Fruit fly (Drosophila melanogaster) whole organism, embryonic: ENCODE data around the gene Dpm2.

ENCODE experiments used
- BEAF-32 ChIP-seq: fragments of 200-800 bp; sonication (Bioruptor generic); optimal IDR thresholded peaks from 3 replicates; lab custom pipeline; 2017; ENCODE audit warnings: missing biosample characterization, missing genetic modification characterization, mild to moderate bottlenecking, moderate library complexity, missing genetic modification reagents
- Bdp1 ChIP-seq: fragments of 200-800 bp; sonication (Bioruptor generic); optimal IDR thresholded peaks from 3 replicates; lab custom pipeline; 2016; ENCODE audit warnings: missing biosample characterization, missing genetic modification characterization
- Bgb ChIP-seq: fragments of 200-800 bp; sonication (Bioruptor generic); IDR thresholded peaks from 2 replicates; pipeline ENCODE4 v1.3.6; 2022; ENCODE audit warnings: missing biosample characterization, missing genetic modification characterization; ENCODE audit not compliant: partially characterized antibody
- CG11247 ChIP-seq: fragments of 200-800 bp; sonication (Bioruptor generic); IDR thresholded peaks from 2 replicates; pipeline ENCODE4 v1.3.6; 2022; ENCODE audit warnings: missing biosample characterization, missing genetic modification characterization
- CG1233 ChIP-seq: fragments of 200-800 bp; sonication (Bioruptor generic); optimal IDR thresholded peaks from 4 replicates; lab custom pipeline; 2018; ENCODE audit warnings: missing biosample characterization, mild to moderate bottlenecking, missing genetic modification characterization
- CG12942 ChIP-seq: fragments of 200-800 bp; sonication (Bioruptor generic); optimal IDR thresholded peaks from 3 replicates; lab custom pipeline; 2016; ENCODE audit warnings: missing biosample characterization, missing genetic modification characterization
- CG15479 ChIP-seq: fragments of 200-800 bp; sonication (Bioruptor generic); optimal IDR thresholded peaks from 3 replicates; lab custom pipeline; 2019; ENCODE audit warnings: missing biosample characterization, mild to moderate bottlenecking, missing genetic modification characterization, moderate library complexity
- CG15514 ChIP-seq: fragments of 200-800 bp; sonication (Bioruptor generic); optimal IDR thresholded peaks from 3 replicates; lab custom pipeline; 2017; ENCODE audit warnings: missing biosample characterization, missing genetic modification characterization, mild to moderate bottlenecking, moderate library complexity, missing genetic modification reagents
- CG17328 ChIP-seq: fragments of 200-800 bp; sonication (Bioruptor generic); IDR thresholded peaks from 2 replicates; pipeline ENCODE4 v1.3.6; 2022; ENCODE audit warnings: missing biosample characterization, missing genetic modification characterization
- CG17359 ChIP-seq: fragments of 200-800 bp; sonication (Bioruptor generic); optimal IDR thresholded peaks from 3 replicates; lab custom pipeline; 2018; ENCODE audit warnings: missing biosample characterization, mild to moderate bottlenecking, missing genetic modification characterization, moderate library complexity
- CG17385 ChIP-seq: fragments of 200-800 bp; sonication (Bioruptor generic); optimal IDR thresholded peaks from 3 replicates; lab custom pipeline; 2018; ENCODE audit warnings: missing biosample characterization, mild to moderate bottlenecking, missing genetic modification characterization
- CG17802 ChIP-seq: fragments of 200-800 bp; sonication (Bioruptor generic); optimal IDR thresholded peaks from 2 replicates; lab custom pipeline; 2018; ENCODE audit warnings: missing biosample characterization, mild to moderate bottlenecking, missing genetic modification characterization, moderate library complexity
- CG34376 ChIP-seq: fragments of 200-800 bp; sonication (Bioruptor generic); optimal IDR thresholded peaks from 2 replicates; lab custom pipeline; 2018; ENCODE audit warnings: missing biosample characterization, mild to moderate bottlenecking, missing genetic modification characterization
- CG5953 ChIP-seq: fragments of 200-800 bp; sonication (Bioruptor generic); IDR thresholded peaks from 2 replicates; pipeline ENCODE4 v1.3.6; 2022; ENCODE audit warnings: missing biosample characterization, missing genetic modification characterization
- CG6854 ChIP-seq: fragments of 200-800 bp; sonication (Bioruptor generic); optimal IDR thresholded peaks from 3 replicates; lab custom pipeline; 2017; ENCODE audit warnings: missing biosample characterization, mild to moderate bottlenecking, missing genetic modification characterization
- CG7745 ChIP-seq: fragments of 200-800 bp; sonication (Bioruptor generic); optimal IDR thresholded peaks from 2 replicates; lab custom pipeline; 2018; ENCODE audit warnings: missing biosample characterization, mild to moderate bottlenecking, missing genetic modification characterization, moderate library complexity
- CG8924 ChIP-seq: fragments of 200-800 bp; optimal IDR thresholded peaks from 3 replicates; lab custom pipeline; 2019; ENCODE audit warnings: missing biosample characterization, mild to moderate bottlenecking, missing genetic modification characterization, moderate library complexity
- CG9817 ChIP-seq: fragments of 200-800 bp; sonication (Bioruptor generic); optimal IDR thresholded peaks from 2 replicates; lab custom pipeline; 2018; ENCODE audit warnings: missing biosample characterization, mild to moderate bottlenecking, missing genetic modification characterization, moderate library complexity
- CrebB ChIP-seq: fragments of 200-800 bp; sonication (Bioruptor generic); optimal IDR thresholded peaks from 3 replicates; lab custom pipeline; 2018; ENCODE audit warnings: missing biosample characterization, mild to moderate bottlenecking, missing genetic modification characterization
- D ChIP-seq, 2 experiments: fragments of 200-800 bp in 1 of 2; fragments of >200 bp in 1 of 2; sonication (Bioruptor generic) in 1 of 2; optimal IDR thresholded peaks; 2 replicates in 1 of 2; 3 replicates in 1 of 2; lab custom pipeline; 2017; ENCODE audit warnings: mild to moderate bottlenecking in 1 of 2, missing biosample characterization in 1 of 2, missing genetic modification characterization in 1 of 2, missing genetic modification reagents in 1 of 2
- Dll ChIP-seq: fragments of 200-800 bp; sonication (Bioruptor generic); IDR thresholded peaks from 4 replicates; pipeline ENCODE4 v1.3.6; 2022; ENCODE audit warnings: missing biosample characterization, missing genetic modification characterization; ENCODE audit not compliant: partially characterized antibody
- E2f2 ChIP-seq: fragments of 200-800 bp; sonication (Bioruptor generic); IDR thresholded peaks from 2 replicates; pipeline ENCODE4 v1.3.6; 2022; ENCODE audit warnings: missing biosample characterization, missing genetic modification characterization
- ERR ChIP-seq: fragments of 200-800 bp; sonication (Bioruptor generic); optimal IDR thresholded peaks from 2 replicates; lab custom pipeline; 2016; ENCODE audit warnings: missing biosample characterization, missing genetic modification characterization
- HmgD ChIP-seq: fragments of 200-800 bp; sonication (Bioruptor generic); optimal IDR thresholded peaks from 3 replicates; lab custom pipeline; 2016; ENCODE audit warnings: missing biosample characterization, missing genetic modification characterization
- Hr3 ChIP-seq: fragments of 200-800 bp; sonication (Bioruptor generic); optimal IDR thresholded peaks from 3 replicates; lab custom pipeline; 2016; ENCODE audit warnings: missing biosample characterization, missing genetic modification characterization
- Lpt ChIP-seq: fragments of >200 bp; optimal IDR thresholded peaks from 2 replicates; lab custom pipeline; 2018; ENCODE audit warnings: missing biosample characterization, missing genetic modification characterization
- Neu2 ChIP-seq: fragments of 200-800 bp; sonication (Bioruptor generic); optimal IDR thresholded peaks from 3 replicates; lab custom pipeline; 2016; ENCODE audit warnings: missing biosample characterization, missing genetic modification characterization, borderline replicate concordance
- Pdp1 ChIP-seq, 2 experiments: fragments of 200-800 bp; sonication (Bioruptor generic); optimal IDR thresholded peaks; 3 replicates each; lab custom pipeline; 2016; ENCODE audit warnings: missing biosample characterization in 2 of 2, missing genetic modification characterization in 2 of 2, mild to moderate bottlenecking in 1 of 2, moderate library complexity in 1 of 2
- Ptx1 ChIP-seq: fragments of 200-800 bp; sonication (Bioruptor generic); IDR thresholded peaks from 2 replicates; pipeline ENCODE4 v1.3.6; 2022; ENCODE audit warnings: missing biosample characterization, missing genetic modification characterization
- ab ChIP-seq: fragments of 200-800 bp; sonication (Bioruptor generic); optimal IDR thresholded peaks from 2 replicates; lab custom pipeline; 2016; ENCODE audit warnings: missing biosample characterization, missing genetic modification characterization
- cas ChIP-seq: fragments of 200-800 bp; sonication (Bioruptor generic); IDR thresholded peaks from 2 replicates; pipeline ENCODE4 v1.3.6; 2022; ENCODE audit warnings: missing biosample characterization, missing genetic modification characterization
- corto ChIP-seq: fragments of 200-800 bp; sonication (Bioruptor generic); optimal IDR thresholded peaks from 2 replicates; lab custom pipeline; 2016; ENCODE audit warnings: missing biosample characterization, mild to moderate bottlenecking, missing genetic modification characterization, moderate library complexity
- danr ChIP-seq: fragments of 200-800 bp; sonication (Bioruptor generic); IDR thresholded peaks from 2 replicates; pipeline ENCODE4 v1.3.6; 2022; ENCODE audit warnings: missing biosample characterization, missing genetic modification characterization
- dpn ChIP-seq, 2 experiments: fragments of 200-800 bp; sonication (Bioruptor generic); optimal IDR thresholded peaks; 3 replicates each; lab custom pipeline; 2016; ENCODE audit warnings: missing biosample characterization in 2 of 2, missing genetic modification characterization in 2 of 2
- grn ChIP-seq: fragments of 200-800 bp; sonication (Bioruptor generic); optimal IDR thresholded peaks from 3 replicates; lab custom pipeline; 2017; ENCODE audit warnings: missing biosample characterization, missing genetic modification characterization
- gsb ChIP-seq: fragments of 200-800 bp; sonication (Bioruptor generic); IDR thresholded peaks from 2 replicates; pipeline ENCODE4 v1.3.6; 2022; ENCODE audit warnings: missing biosample characterization, missing genetic modification characterization
- inv ChIP-seq: fragments of 200-800 bp; sonication (Bioruptor generic); IDR thresholded peaks from 2 replicates; pipeline ENCODE4 v1.3.6; 2022; ENCODE audit warnings: missing biosample characterization, missing genetic modification characterization; ENCODE audit not compliant: partially characterized antibody
- jigr1 ChIP-seq: fragments of 200-800 bp; sonication (Bioruptor generic); IDR thresholded peaks from 3 replicates; pipeline ENCODE4 v1.3.6; 2022; ENCODE audit warnings: missing biosample characterization, missing genetic modification characterization
- knrl ChIP-seq: fragments of 200-800 bp; sonication (Bioruptor generic); IDR thresholded peaks from 3 replicates; pipeline ENCODE4 v1.3.6; 2022; ENCODE audit warnings: missing biosample characterization, missing genetic modification characterization; ENCODE audit not compliant: partially characterized antibody
- lbe ChIP-seq: fragments of 200-800 bp; sonication (Bioruptor generic); optimal IDR thresholded peaks from 2 replicates; lab custom pipeline; 2016; ENCODE audit warnings: missing biosample characterization, mild to moderate bottlenecking, missing genetic modification characterization
- lilli ChIP-seq: fragments of 200-800 bp; sonication (Bioruptor generic); optimal IDR thresholded peaks from 3 replicates; lab custom pipeline; 2016; ENCODE audit warnings: missing biosample characterization, missing genetic modification characterization
- luna ChIP-seq: fragments of 200-800 bp; sonication (Bioruptor generic); optimal IDR thresholded peaks from 2 replicates; lab custom pipeline; 2016; ENCODE audit warnings: missing biosample characterization, missing genetic modification characterization
- p53 ChIP-seq: fragments of 200-800 bp; sonication (Bioruptor generic); optimal IDR thresholded peaks from 2 replicates; lab custom pipeline; 2016; ENCODE audit warnings: missing biosample characterization, missing genetic modification characterization
- repo ChIP-seq: fragments of 200-800 bp; sonication (Bioruptor generic); optimal IDR thresholded peaks from 2 replicates; lab custom pipeline; 2016; ENCODE audit warnings: missing biosample characterization, missing genetic modification characterization
- so ChIP-seq: fragments of 200-800 bp; sonication (Bioruptor generic); IDR thresholded peaks from 3 replicates; pipeline ENCODE4 v1.3.6; 2022; ENCODE audit warnings: missing biosample characterization, missing genetic modification characterization
- stwl ChIP-seq: fragments of 200-800 bp; sonication (Bioruptor generic); optimal IDR thresholded peaks from 3 replicates; lab custom pipeline; 2018; ENCODE audit warnings: missing biosample characterization, mild to moderate bottlenecking, missing genetic modification characterization, moderate library complexity
- sug ChIP-seq: fragments of 200-800 bp; optimal IDR thresholded peaks from 2 replicates; lab custom pipeline; 2019; ENCODE audit warnings: missing biosample characterization, mild to moderate bottlenecking, missing genetic modification characterization, moderate library complexity
- unpg ChIP-seq: fragments of 200-800 bp; sonication (Bioruptor generic); optimal IDR thresholded peaks from 3 replicates; lab custom pipeline; 2018; ENCODE audit warnings: missing biosample characterization, mild to moderate bottlenecking, missing genetic modification characterization, moderate library complexity
- vvl ChIP-seq: fragments of 200-800 bp; sonication (Bioruptor generic); IDR thresholded peaks from 2 replicates; pipeline ENCODE4 v1.3.6; 2022; ENCODE audit warnings: missing biosample characterization, missing genetic modification characterization
- wor ChIP-seq: fragments of 200-800 bp; sonication (Bioruptor generic); IDR thresholded peaks from 2 replicates; pipeline ENCODE4 v1.3.6; 2022; ENCODE audit warnings: missing biosample characterization, missing genetic modification characterization
- yki ChIP-seq: fragments of >200 bp; optimal IDR thresholded peaks from 3 replicates; lab custom pipeline; 2018

Gene Dpm2

DNA sequence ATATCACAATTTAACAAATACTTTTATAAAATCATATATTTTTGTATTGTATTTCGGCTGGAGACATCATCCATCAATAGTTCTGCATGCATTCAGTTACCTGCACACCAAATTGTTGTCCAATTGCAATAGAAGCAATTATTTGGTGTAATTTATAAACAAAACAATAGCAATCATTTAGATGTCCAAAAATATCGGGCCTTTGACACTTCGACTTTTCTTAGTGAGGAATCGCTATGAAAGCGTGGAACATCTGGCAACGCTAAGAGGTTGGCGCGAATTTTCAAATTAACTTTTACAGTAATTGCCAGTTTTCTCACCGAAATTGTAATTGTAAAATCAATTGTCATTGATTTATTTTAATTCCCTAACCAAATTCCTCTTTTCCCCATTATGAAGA is 15.4 kb downstream of the Dpm2 start, which contains the start of gene CG14969 (continued):
- TF ChIP-seq CG17359 (tag; lab: Kevin White, UChicago) = no peak
- TF ChIP-seq Dll (GFP tag; lab: Robert Waterston, UW) = peak; percentile 52; the same call in 1 of the 4 replicates
- TF ChIP-seq CG7745 (tag; lab: Kevin White, UChicago) = no peak
- TF ChIP-seq CG34376 = no peak
- TF ChIP-seq ERR (GFP tag; lab: Kevin White, UChicago) = no peak
- TF ChIP-seq CG9817 (tag; lab: Kevin White, UChicago) = no peak
- TF ChIP-seq Hr3 (GFP tag; lab: Kevin White, UChicago) = no peak
- no peak for TF ChIP-seq Ptx1 (GFP tag; lab: Robert Waterston, UW)
- TF ChIP-seq knrl = peak; percentile 39; the same call in 2 of the 3 replicates
- no peak for TF ChIP-seq p53
- no peak for TF ChIP-seq CG11247 (GFP tag; lab: Robert Waterston, UW)
- TF ChIP-seq CG17328 (GFP tag; lab: Robert Waterston, UW) = no peak
- 0 out of 2 replicates have a peak, but pooled peaks have one; percentile 12 for TF ChIP-seq inv (GFP tag; lab: Robert Waterston, UW)
- TF ChIP-seq ab = no peak
- peak; percentile 21; the same call in 1 of the 2 replicates for TF ChIP-seq vvl (GFP tag; lab: Robert Waterston, UW)
- no peak for TF ChIP-seq wor (GFP tag; lab: Robert Waterston, UW)
- peak; percentile 95 for TF ChIP-seq E2f2 (GFP tag; lab: Robert Waterston, UW)
- TF ChIP-seq CG15514 (GFP tag; lab: Kevin White, UChicago) = peak; percentile 43
- no peak for TF ChIP-seq Pdp1 (GFP tag; optimal IDR thresholded peaks at IDR 0.05; lab: Kevin White, UChicago)
- no peak for TF ChIP-seq CG5953 (GFP tag; lab: Robert Waterston, UW)
- TF ChIP-seq Neu2 (GFP tag; lab: Kevin White, UChicago) = no peak
- no peak for TF ChIP-seq repo
- no peak for TF ChIP-seq D (optimal IDR thresholded peaks at IDR 0.05; lab: Kevin White, UChicago)
- TF ChIP-seq D (GFP tag; optimal IDR thresholded peaks at IDR 0.05; lab: Kevin White, UChicago) = no peak
- TF ChIP-seq Bdp1 (GFP tag; lab: Kevin White, UChicago) = no peak
- TF ChIP-seq corto = no peak
- TF ChIP-seq lbe (GFP tag; lab: Kevin White, UChicago) = no peak
- TF ChIP-seq CG17802 = no peak
- TF ChIP-seq BEAF-32 (GFP tag; lab: Kevin White, UChicago) = peak; percentile 54
- TF ChIP-seq jigr1 = no peak
- TF ChIP-seq CG1233 (GFP tag; lab: Kevin White, UChicago) = no peak
- no peak for TF ChIP-seq gsb (GFP tag; lab: Robert Waterston, UW)
- TF ChIP-seq CG6854 (GFP tag; lab: Kevin White, UChicago) = no peak
- no peak for TF ChIP-seq so (GFP tag; lab: Robert Waterston, UW)
- TF ChIP-seq Lpt (GFP tag; lab: Kevin White, UChicago) = no peak
- peak; percentile 15 for TF ChIP-seq lilli (GFP tag; lab: Kevin White, UChicago)
- peak; percentile 3 for TF ChIP-seq CG8924
- no peak for TF ChIP-seq unpg (GFP tag; lab: Kevin White, UChicago)
- TF ChIP-seq Bgb (GFP tag; lab: Robert Waterston, UW) = peak; percentile 45; the same call in 1 of the 2 replicates
- no peak for TF ChIP-seq CG12942
- TF ChIP-seq grn = no peak
- no peak for TF ChIP-seq cas (GFP tag; lab: Robert Waterston, UW)
- no peak for TF ChIP-seq CG15479 (GFP tag; lab: Kevin White, UChicago)
- TF ChIP-seq HmgD = no peak
- no peak for TF ChIP-seq danr (GFP tag; lab: Robert Waterston, UW)
- no peak for TF ChIP-seq yki (lab: Kevin White, UChicago)
- TF ChIP-seq luna (GFP tag; lab: Kevin White, UChicago) = no peak
- no peak for TF ChIP-seq CG17385 (GFP tag; lab: Kevin White, UChicago)
- peak; percentile 50 for TF ChIP-seq stwl (tag; lab: Kevin White, UChicago)
- TF ChIP-seq CrebB = no peak
- no peak for TF ChIP-seq sug
- TF ChIP-seq dpn (GFP tag; optimal IDR thresholded peaks at IDR 0.05; lab: Kevin White, UChicago) = peak in 1 of 2 experiments; percentile 32
